Worm (Caenorhabditis elegans): Measurements from ENCODE around the gene lmtr-3.

DNA sequence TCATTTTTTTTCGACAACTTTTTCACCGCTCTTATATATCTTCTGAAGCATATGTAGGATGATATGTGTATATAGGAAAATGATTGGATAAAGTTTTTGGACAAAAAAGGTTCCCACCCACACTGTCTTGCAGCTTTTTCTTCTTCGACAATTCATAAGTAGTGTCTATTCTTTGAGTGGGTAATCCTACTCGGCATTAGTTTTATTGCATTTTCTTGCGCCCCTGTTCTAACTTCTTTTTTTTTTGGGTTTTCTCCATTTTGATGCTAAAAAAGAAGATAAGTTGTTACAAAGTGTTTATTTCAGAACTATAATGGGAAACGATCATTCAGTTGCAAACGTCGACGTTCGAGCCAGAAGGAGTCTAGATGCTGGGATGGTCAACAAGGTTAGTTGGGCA is 10.3 kb downstream of the lmtr-3 start, which contains the start of gene glb-3:
- TF ChIP-seq ztf-29 (GFP tag; IDR thresholded peaks at IDR 0.05) = no peak
- no peak for TF ChIP-seq T22C8.4 (GFP tag; IDR thresholded peaks at IDR 0.05)
- TF ChIP-seq tab-1 (GFP tag; IDR thresholded peaks at IDR 0.05) = no peak
